Worm (Caenorhabditis elegans) whole organism, L2 larva: ENCODE results near the gene H14E04.2.

ENCODE experiments used
- C34F6.9 ChIP-seq: fragments of 150-350 bp; optimal IDR thresholded peaks from 2 replicates; lab custom pipeline; 2014; ENCODE audit warnings: missing biosample characterization, missing genetic modification characterization
- F13H6.1 ChIP-seq: sonication (generic microtip); optimal IDR thresholded peaks from 2 replicates; lab custom pipeline; 2016; ENCODE audit warnings: missing genetic modification characterization, missing compliant biosample characterization
- R02D3.7 ChIP-seq: fragments of 150-350 bp; optimal IDR thresholded peaks from 2 replicates; lab custom pipeline; 2014; ENCODE audit warnings: missing biosample characterization, missing genetic modification characterization
- Y55F3AM.14 ChIP-seq: fragments of 200-800 bp; sonication (Bioruptor generic); optimal IDR thresholded peaks from 2 replicates; lab custom pipeline; 2018; ENCODE audit warnings: mild to moderate bottlenecking, missing genetic modification characterization, missing compliant biosample characterization
- ZK546.5 ChIP-seq: sonication (generic microtip); optimal IDR thresholded peaks from 2 replicates; lab custom pipeline; 2017; ENCODE audit warnings: missing biosample characterization, missing genetic modification characterization
- alr-1 ChIP-seq: fragments of 150-350 bp; optimal IDR thresholded peaks from 2 replicates; lab custom pipeline; 2014; ENCODE audit warnings: missing biosample characterization, missing genetic modification characterization
- aly-2 ChIP-seq: fragments of 150-350 bp; optimal IDR thresholded peaks from 2 replicates; lab custom pipeline; 2014; ENCODE audit warnings: missing biosample characterization, missing genetic modification characterization
- ama-1 ChIP-seq: fragments of 150-350 bp; optimal IDR thresholded peaks from 2 replicates; lab custom pipeline; 2018; ENCODE audit warnings: inconsistent platforms
- blmp-1 ChIP-seq: sonication (generic microtip); optimal IDR thresholded peaks from 2 replicates; lab custom pipeline; 2017; ENCODE audit warnings: missing genetic modification characterization, mild to moderate bottlenecking, missing compliant biosample characterization, antibody characterized with exemption, moderate library complexity; ENCODE audit not compliant: insufficient read depth
- ceh-16 ChIP-seq: fragments of 150-350 bp; optimal IDR thresholded peaks from 2 replicates; lab custom pipeline; 2014; ENCODE audit warnings: missing biosample characterization, missing genetic modification characterization
- ceh-82 ChIP-seq: fragments of 150-350 bp; optimal IDR thresholded peaks from 2 replicates; lab custom pipeline; 2014; ENCODE audit warnings: missing biosample characterization, missing genetic modification characterization
- crh-2 ChIP-seq: sonication (generic microtip); optimal IDR thresholded peaks from 2 replicates; lab custom pipeline; 2017; ENCODE audit warnings: missing biosample characterization, missing genetic modification characterization
- dmd-4 ChIP-seq: sonication (generic microtip); optimal IDR thresholded peaks from 2 replicates; lab custom pipeline; 2017; ENCODE audit warnings: missing biosample characterization, missing genetic modification characterization
- egl-27 ChIP-seq: sonication (generic microtip); optimal IDR thresholded peaks from 3 replicates; lab custom pipeline; 2017; ENCODE audit warnings: missing biosample characterization, missing genetic modification reagents, missing genetic modification characterization
- elt-1 ChIP-seq: fragments of 150-350 bp; optimal IDR thresholded peaks from 2 replicates; lab custom pipeline; 2014; ENCODE audit warnings: missing biosample characterization, missing genetic modification characterization
- elt-3 ChIP-seq: sonication (generic microtip); optimal IDR thresholded peaks from 2 replicates; lab custom pipeline; 2017; ENCODE audit warnings: missing biosample characterization, missing genetic modification characterization
- fos-1 ChIP-seq: fragments of 150-350 bp; optimal IDR thresholded peaks from 2 replicates; lab custom pipeline; 2014; ENCODE audit warnings: missing biosample characterization, missing genetic modification characterization
- gmeb-1 ChIP-seq: fragments of 150-350 bp; optimal IDR thresholded peaks from 2 replicates; lab custom pipeline; 2014; ENCODE audit warnings: missing biosample characterization, missing genetic modification characterization
- lin-11 ChIP-seq: fragments of 150-350 bp; sonication (generic microtip); optimal IDR thresholded peaks from 2 replicates; lab custom pipeline; 2014; ENCODE audit warnings: missing biosample characterization, missing genetic modification characterization, inconsistent platforms, mixed read lengths
- lin-13 ChIP-seq: fragments of 150-350 bp; optimal IDR thresholded peaks from 2 replicates; lab custom pipeline; 2014; ENCODE audit warnings: missing biosample characterization, missing genetic modification reagents, missing genetic modification characterization
- lin-39 ChIP-seq: fragments of 150-350 bp; optimal IDR thresholded peaks from 2 replicates; lab custom pipeline; 2014; ENCODE audit warnings: missing biosample characterization, missing genetic modification reagents, missing genetic modification characterization
- lsy-2 ChIP-seq, 2 experiments: fragments of 150-350 bp in 1 of 2; sonication (generic microtip) in 1 of 2; optimal IDR thresholded peaks; 2 replicates each; lab custom pipeline; 2014 to 2017; ENCODE audit warnings: missing biosample characterization in 2 of 2, missing genetic modification characterization in 2 of 2
- mab-5 ChIP-seq: fragments of 150-350 bp; optimal IDR thresholded peaks from 2 replicates; lab custom pipeline; 2014; ENCODE audit warnings: missing biosample characterization, missing genetic modification characterization
- mbf-1 ChIP-seq: sonication (generic microtip); optimal IDR thresholded peaks from 2 replicates; lab custom pipeline; 2017; ENCODE audit warnings: missing biosample characterization, missing genetic modification characterization
- mdl-1 ChIP-seq, 2 experiments: fragments of 150-350 bp in 1 of 2; sonication (generic microtip) in 1 of 2; optimal IDR thresholded peaks; 2 replicates each; lab custom pipeline; 2017; ENCODE audit warnings: missing biosample characterization in 2 of 2, missing genetic modification characterization in 2 of 2
- nhr-10 ChIP-seq: sonication (generic microtip); optimal IDR thresholded peaks from 2 replicates; lab custom pipeline; 2017; ENCODE audit warnings: missing biosample characterization, missing genetic modification characterization
- nhr-11 ChIP-seq: fragments of 150-350 bp; optimal IDR thresholded peaks from 2 replicates; lab custom pipeline; 2014; ENCODE audit warnings: missing biosample characterization, missing genetic modification characterization
- nhr-12 ChIP-seq: fragments of 150-350 bp; optimal IDR thresholded peaks from 2 replicates; lab custom pipeline; 2014; ENCODE audit warnings: missing biosample characterization, missing genetic modification characterization
- nhr-129 ChIP-seq: fragments of 150-350 bp; optimal IDR thresholded peaks from 2 replicates; lab custom pipeline; 2014; ENCODE audit warnings: missing biosample characterization, missing genetic modification characterization
- nhr-21 ChIP-seq: fragments of 150-350 bp; optimal IDR thresholded peaks from 2 replicates; lab custom pipeline; 2014; ENCODE audit warnings: missing biosample characterization, missing genetic modification characterization
- nhr-23 ChIP-seq: fragments of 150-350 bp; optimal IDR thresholded peaks from 2 replicates; lab custom pipeline; 2014; ENCODE audit warnings: missing biosample characterization, missing genetic modification reagents, missing genetic modification characterization
- nhr-237 ChIP-seq: fragments of 150-350 bp; optimal IDR thresholded peaks from 2 replicates; lab custom pipeline; 2014; ENCODE audit warnings: missing biosample characterization, missing genetic modification characterization
- nhr-25 ChIP-seq: fragments of 150-350 bp; sonication (generic microtip); optimal IDR thresholded peaks from 3 replicates; lab custom pipeline; 2014; ENCODE audit warnings: missing biosample characterization, missing genetic modification characterization
- nhr-6 ChIP-seq: fragments of 150-350 bp; optimal IDR thresholded peaks from 2 replicates; lab custom pipeline; 2014; ENCODE audit warnings: missing biosample characterization, missing genetic modification characterization
- nhr-77 ChIP-seq: fragments of 150-350 bp; optimal IDR thresholded peaks from 2 replicates; lab custom pipeline; 2014; ENCODE audit warnings: missing biosample characterization, missing genetic modification characterization
- peb-1 ChIP-seq: fragments of 150-350 bp; optimal IDR thresholded peaks from 2 replicates; lab custom pipeline; 2014; ENCODE audit warnings: missing biosample characterization, missing genetic modification characterization
- sem-4 ChIP-seq: fragments of 150-350 bp; optimal IDR thresholded peaks from 2 replicates; lab custom pipeline; 2014; ENCODE audit warnings: missing biosample characterization, missing genetic modification reagents, missing genetic modification characterization
- skn-1 ChIP-seq: sonication (generic microtip); optimal IDR thresholded peaks from 2 replicates; lab custom pipeline; 2017; ENCODE audit warnings: missing biosample characterization, missing genetic modification characterization
- sma-3 ChIP-seq: sonication (generic microtip); optimal IDR thresholded peaks from 2 replicates; lab custom pipeline; 2016; ENCODE audit warnings: missing genetic modification reagents, missing genetic modification characterization, missing compliant biosample characterization
- sma-9 ChIP-seq, 2 experiments: fragments of 150-350 bp in 1 of 2; sonication (generic microtip) in 1 of 2; optimal IDR thresholded peaks; 2 replicates each; lab custom pipeline; 2014 to 2016; ENCODE audit warnings: missing genetic modification characterization in 2 of 2, mild to moderate bottlenecking in 1 of 2, missing biosample characterization in 1 of 2, missing compliant biosample characterization in 1 of 2, missing genetic modification reagents in 1 of 2, moderate library complexity in 1 of 2
- snpc-4 ChIP-seq: fragments of 150-350 bp; optimal IDR thresholded peaks from 2 replicates; lab custom pipeline; 2014; ENCODE audit warnings: missing biosample characterization, missing genetic modification characterization
- unc-39 ChIP-seq: fragments of 150-350 bp; optimal IDR thresholded peaks from 2 replicates; lab custom pipeline; 2014; ENCODE audit warnings: missing biosample characterization, missing genetic modification characterization
- unc-55 ChIP-seq: fragments of 150-350 bp; sonication (generic microtip); optimal IDR thresholded peaks from 3 replicates; lab custom pipeline; 2014; ENCODE audit warnings: missing biosample characterization, missing genetic modification reagents, missing genetic modification characterization
- unc-62 ChIP-seq: fragments of 150-350 bp; optimal IDR thresholded peaks from 2 replicates; lab custom pipeline; 2014; ENCODE audit warnings: missing biosample characterization, missing genetic modification reagents, missing genetic modification characterization
- zag-1 ChIP-seq: fragments of 150-350 bp; optimal IDR thresholded peaks from 2 replicates; lab custom pipeline; 2014; ENCODE audit warnings: missing biosample characterization, missing genetic modification characterization
- ztf-1 ChIP-seq: fragments of 200-800 bp; sonication (Bioruptor generic); conservative IDR thresholded peaks from 2 replicates; pipeline ENCODE4 v1.3.6; 2022; ENCODE audit warnings: missing genetic modification characterization, missing compliant biosample characterization
- ztf-11 ChIP-seq: sonication (generic microtip); optimal IDR thresholded peaks from 2 replicates; lab custom pipeline; 2017; ENCODE audit warnings: missing biosample characterization, missing genetic modification characterization
- ztf-4 ChIP-seq: fragments of 150-350 bp; optimal IDR thresholded peaks from 2 replicates; lab custom pipeline; 2014; ENCODE audit warnings: missing biosample characterization, missing genetic modification characterization

The H14E04.2 gene

DNA sequence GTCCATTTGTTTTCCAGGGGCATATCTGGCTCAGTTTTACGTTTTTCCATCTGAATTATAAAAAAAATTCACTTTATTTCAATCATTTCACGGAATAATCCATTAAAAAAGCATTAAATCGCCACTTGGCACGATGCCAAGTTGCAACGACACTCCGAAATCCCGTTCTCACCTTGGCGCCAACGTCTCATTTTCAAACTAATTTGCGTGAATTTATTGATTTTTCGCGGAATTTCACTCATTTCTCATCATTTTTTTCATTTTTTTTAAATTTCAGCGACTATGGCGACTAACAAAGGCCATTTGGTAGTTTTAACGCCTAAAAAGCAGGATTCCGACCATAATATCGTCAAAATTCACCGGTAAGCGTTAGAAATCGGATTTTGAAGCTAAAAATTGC is at the start of gene H14E04.2:
Gene H14E04.2 (plus strand): TSS at position 276 of the 400 bp plus-strand sequence.
- TF ChIP-seq ZK546.5 (tag; lab: Kevin White, UChicago) = no peak
- no peak for TF ChIP-seq egl-27
- no peak for TF ChIP-seq nhr-237 (tag; lab: Kevin White, UChicago)
- TF ChIP-seq nhr-21 (tag; lab: Kevin White, UChicago) = peak; percentile 82
- TF ChIP-seq crh-2 (tag; lab: Kevin White, UChicago) = peak; percentile 87
- no peak for TF ChIP-seq ztf-1 (GFP tag; lab: Robert Waterston, UW)
- peak; percentile 63 for TF ChIP-seq snpc-4 (tag; lab: Kevin White, UChicago)
- peak; percentile 46 for TF ChIP-seq fos-1 (tag; lab: Kevin White, UChicago)
- no peak for TF ChIP-seq peb-1 (tag; lab: Kevin White, UChicago)
- peak; percentile 84 for TF ChIP-seq sma-3
- no peak for TF ChIP-seq ztf-11 (tag; lab: Kevin White, UChicago)
- peak; percentile 86 for TF ChIP-seq C34F6.9 (tag; lab: Kevin White, UChicago)
- no peak for TF ChIP-seq skn-1 (tag; lab: Kevin White, UChicago)
- peak; percentile 66 for TF ChIP-seq F13H6.1 (tag; lab: Kevin White, UChicago)
- TF ChIP-seq nhr-25 = peak; percentile 50
- TF ChIP-seq zag-1 (tag; lab: Kevin White, UChicago) = peak; percentile 5
- TF ChIP-seq nhr-12 (tag; lab: Kevin White, UChicago) = no peak
- no peak for TF ChIP-seq sma-9 (GFP tag; optimal IDR thresholded peaks at IDR 0.05; lab: Kevin White, UChicago)
- TF ChIP-seq sma-9 (tag; optimal IDR thresholded peaks at IDR 0.05; lab: Kevin White, UChicago) = no peak
- TF ChIP-seq nhr-6 = peak; percentile 56
- peak; percentile 82 for TF ChIP-seq lin-13 (GFP tag; lab: Kevin White, UChicago)
- TF ChIP-seq lin-39 (tag; lab: Kevin White, UChicago) = no peak
- TF ChIP-seq mdl-1 (tag; optimal IDR thresholded peaks at IDR 0.05; lab: Kevin White, UChicago) = no peak
- TF ChIP-seq nhr-11 (tag; lab: Kevin White, UChicago) = no peak
- TF ChIP-seq mab-5 = peak; percentile 34
- no peak for TF ChIP-seq alr-1 (tag; lab: Kevin White, UChicago)
- TF ChIP-seq gmeb-1 (tag; lab: Kevin White, UChicago) = peak; percentile 93
- TF ChIP-seq dmd-4 (tag; lab: Kevin White, UChicago) = no peak
- peak; percentile 25 for TF ChIP-seq R02D3.7 (tag; lab: Kevin White, UChicago)
- peak; percentile 87 for TF ChIP-seq unc-55
- peak; percentile 74 for TF ChIP-seq sem-4 (tag; lab: Kevin White, UChicago)
- TF ChIP-seq ztf-4 (tag; lab: Kevin White, UChicago) = peak; percentile 17
- peak; percentile 74 for TF ChIP-seq ceh-16 (tag; lab: Kevin White, UChicago)
- no peak for TF ChIP-seq unc-39 (tag; lab: Kevin White, UChicago)
- peak; percentile 72 for TF ChIP-seq nhr-129
- no peak for TF ChIP-seq Y55F3AM.14 (GFP tag; lab: Kevin White, UChicago)
- TF ChIP-seq ama-1 = peak; percentile 13
- no peak for TF ChIP-seq nhr-23 (tag; lab: Kevin White, UChicago)
- TF ChIP-seq blmp-1 (tag; lab: Kevin White, UChicago) = peak; percentile 47
- no peak for TF ChIP-seq ceh-82 (tag; lab: Kevin White, UChicago)
- TF ChIP-seq lin-11 = peak; percentile 55
- TF ChIP-seq elt-3 (tag; lab: Kevin White, UChicago) = no peak
- TF ChIP-seq elt-1 (tag; lab: Kevin White, UChicago) = no peak
- no peak for TF ChIP-seq nhr-77
- TF ChIP-seq mbf-1 = no peak
- no peak for TF ChIP-seq unc-62 (GFP tag; lab: Kevin White, UChicago)
- peak; percentile 80 to 87 for TF ChIP-seq lsy-2 (tag; optimal IDR thresholded peaks at IDR 0.05; lab: Kevin White, UChicago)
- TF ChIP-seq aly-2 (tag; lab: Kevin White, UChicago) = no peak
- no peak for TF ChIP-seq nhr-10
